Fruit fly (Drosophila melanogaster) whole organism, larva: Measurements from ENCODE around the gene pn.

ENCODE experiments used
- noc ChIP-seq: fragments of 200-800 bp; sonication (Bioruptor generic); optimal IDR thresholded peaks from 3 replicates; lab custom pipeline; 2019; ENCODE audit warnings: missing biosample characterization, mild to moderate bottlenecking, missing genetic modification characterization, moderate library complexity

pn gene

DNA sequence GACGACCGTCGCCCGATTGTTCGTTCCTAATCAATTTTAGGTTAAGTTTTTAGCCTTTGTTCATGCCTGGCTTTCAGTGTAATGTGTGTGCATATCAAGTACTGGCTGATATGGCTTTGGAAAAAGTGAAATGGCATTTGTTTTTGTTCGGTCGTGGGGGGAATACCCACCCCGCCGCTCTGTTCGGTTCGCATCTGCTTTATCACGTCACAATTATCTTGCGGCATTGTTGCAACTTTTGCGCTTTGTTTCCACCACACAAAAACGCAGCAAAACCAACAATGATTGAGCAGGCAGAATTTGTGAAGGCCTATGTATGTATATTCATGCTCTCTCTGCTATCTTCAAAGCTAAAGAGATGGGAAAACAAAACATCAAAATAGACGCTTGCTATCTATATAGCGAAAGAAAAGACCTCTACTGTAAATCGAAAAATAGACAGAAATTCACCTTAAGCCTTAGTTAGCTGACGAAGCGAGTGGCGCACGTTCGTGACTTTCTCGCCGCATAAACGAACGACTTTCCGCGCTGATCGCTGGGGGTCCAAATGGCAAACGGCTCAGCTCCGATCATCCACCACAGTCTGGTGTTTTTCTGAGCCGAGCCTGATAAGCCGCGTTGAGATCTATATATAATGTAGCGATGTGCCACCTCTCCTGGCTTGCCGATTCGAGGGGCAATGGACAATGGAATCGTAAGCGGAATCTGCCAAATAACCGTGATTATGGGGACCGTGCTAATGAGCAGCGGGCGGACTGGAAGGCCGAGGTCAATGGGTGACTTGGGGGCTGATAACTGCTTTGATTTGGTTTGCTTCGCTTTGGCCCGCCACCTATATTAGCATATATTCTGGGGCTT is 16.6 kb downstream of the pn start:
- no peak for TF ChIP-seq noc (tag; lab: Kevin White, UChicago)

- TF ChIP-seq noc (tag; lab: Kevin White, UChicago): no peak
Observed at dm6 chrX:2198272-2198571, 17.2 kb downstream of the pn start.

DNA sequence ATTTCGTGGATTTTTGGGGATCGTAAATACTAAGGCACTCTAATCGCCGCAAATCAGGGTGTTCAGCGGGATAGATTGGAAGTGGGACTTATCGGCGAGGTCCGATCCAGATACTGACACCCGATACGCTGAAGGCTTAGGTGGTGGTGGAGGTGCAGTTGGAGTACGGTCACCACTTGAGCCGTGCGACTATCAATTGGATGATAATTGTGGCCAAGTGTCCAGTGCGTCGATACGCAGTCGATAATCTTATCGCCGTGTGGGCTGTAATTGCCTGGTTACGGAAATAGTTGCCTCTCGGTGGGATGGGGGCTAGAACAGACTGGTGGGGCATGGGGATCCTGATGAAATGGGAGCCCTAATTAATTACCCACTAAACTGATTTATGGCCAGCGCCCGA is 18.3 kb downstream of the pn start:
- peak; percentile 33 for TF ChIP-seq noc (tag; lab: Kevin White, UChicago)

- TF ChIP-seq noc (tag; lab: Kevin White, UChicago): no peak
Observed at dm6 chrX:2203766-2204165, 22.8 kb downstream of the pn start, which contains the start of gene FarO. Gene FarO, minus strand, starts transcription at chrX:2203866.

- TF ChIP-seq noc (tag; lab: Kevin White, UChicago): no peak
Observed at dm6 chrX:2208641-2209241, 27.7 kb downstream of the pn start.

- TF ChIP-seq noc (tag; lab: Kevin White, UChicago): no peak
Observed at dm6 chrX:2212327-2212820, 31.4 kb downstream of the pn start.

DNA sequence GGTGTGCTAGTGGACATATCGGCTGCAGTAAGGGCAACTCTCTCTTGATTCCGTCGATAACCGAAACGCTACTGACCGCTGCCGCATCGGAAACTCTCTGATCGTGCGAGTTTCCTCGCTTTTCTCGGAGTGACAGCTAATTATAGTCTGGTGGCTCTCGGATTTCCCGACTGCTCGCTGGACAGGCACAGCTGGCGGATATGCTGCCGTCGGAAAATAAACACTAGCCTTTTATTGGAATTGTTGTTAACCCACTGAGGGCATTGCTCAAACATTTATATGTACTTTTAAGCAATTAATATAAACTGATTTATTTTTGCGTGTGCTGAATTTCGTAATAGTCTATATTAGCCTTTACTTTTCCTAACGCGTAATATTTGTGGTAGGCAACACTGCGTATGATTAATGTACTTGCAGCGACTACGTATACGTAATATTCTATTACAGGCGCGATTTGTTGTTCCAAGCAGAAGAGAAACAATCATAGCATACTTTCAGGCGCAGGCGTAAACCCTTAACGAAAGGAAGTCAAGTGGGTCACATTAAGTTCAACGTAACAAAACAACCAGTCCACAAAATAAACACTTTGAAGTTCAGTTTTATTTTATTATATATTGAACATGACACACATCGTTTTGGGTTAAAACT is 32.9 kb downstream of the pn start, which contains the start of gene SmydA-8:
SmydA-8 (minus strand) TSS at position 51 of the 648 bp plus-strand sequence.
- TF ChIP-seq noc (tag; lab: Kevin White, UChicago): no peak

- no peak for TF ChIP-seq noc (tag; lab: Kevin White, UChicago)
Observed at dm6 chrX:2218455-2218854, 37.4 kb downstream of the pn start.

dm6 chrX:2219246-2219645 is 38.2 kb downstream of the pn start:
- no peak for TF ChIP-seq noc (tag; lab: Kevin White, UChicago)

DNA sequence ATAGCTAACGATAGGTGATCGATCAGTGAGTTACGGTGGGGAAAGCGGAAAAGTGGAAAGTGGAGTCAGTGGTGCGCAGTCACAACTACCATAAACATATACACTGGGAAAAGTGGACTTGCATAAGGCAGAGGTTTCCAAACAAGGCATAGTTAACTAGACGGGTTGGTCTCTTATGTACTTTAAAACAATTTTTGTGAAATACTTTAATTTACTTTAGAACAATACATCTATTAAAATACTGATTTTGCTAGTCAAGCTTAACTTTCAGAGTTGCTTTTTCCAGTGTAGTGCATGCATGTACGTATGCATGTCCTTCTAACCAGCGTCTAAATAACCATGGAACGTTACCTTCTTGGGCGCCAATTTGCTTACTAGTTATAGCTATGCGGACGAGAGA is 38.9 kb downstream of the pn start:
- TF ChIP-seq noc (tag; lab: Kevin White, UChicago): no peak

DNA sequence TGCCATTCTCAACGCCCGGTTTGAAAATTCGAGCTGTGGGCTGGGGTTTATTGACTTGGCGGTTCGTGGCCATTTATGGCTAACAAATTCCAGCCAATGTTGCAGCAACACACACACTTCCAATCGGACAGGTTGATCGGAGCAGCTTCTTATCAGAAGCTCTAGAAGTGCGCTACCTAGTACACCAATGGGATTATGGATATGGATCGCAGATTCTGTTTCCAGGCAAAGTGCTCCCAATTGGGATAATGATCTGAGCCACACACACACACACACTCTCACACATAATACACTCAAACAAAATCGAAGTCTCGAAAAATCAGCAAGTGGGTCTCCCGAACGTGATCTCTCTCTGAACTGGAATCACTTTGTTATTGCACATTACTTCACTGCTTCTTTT is 40.6 kb downstream of the pn start:
- no peak for TF ChIP-seq noc (tag; lab: Kevin White, UChicago)

DNA sequence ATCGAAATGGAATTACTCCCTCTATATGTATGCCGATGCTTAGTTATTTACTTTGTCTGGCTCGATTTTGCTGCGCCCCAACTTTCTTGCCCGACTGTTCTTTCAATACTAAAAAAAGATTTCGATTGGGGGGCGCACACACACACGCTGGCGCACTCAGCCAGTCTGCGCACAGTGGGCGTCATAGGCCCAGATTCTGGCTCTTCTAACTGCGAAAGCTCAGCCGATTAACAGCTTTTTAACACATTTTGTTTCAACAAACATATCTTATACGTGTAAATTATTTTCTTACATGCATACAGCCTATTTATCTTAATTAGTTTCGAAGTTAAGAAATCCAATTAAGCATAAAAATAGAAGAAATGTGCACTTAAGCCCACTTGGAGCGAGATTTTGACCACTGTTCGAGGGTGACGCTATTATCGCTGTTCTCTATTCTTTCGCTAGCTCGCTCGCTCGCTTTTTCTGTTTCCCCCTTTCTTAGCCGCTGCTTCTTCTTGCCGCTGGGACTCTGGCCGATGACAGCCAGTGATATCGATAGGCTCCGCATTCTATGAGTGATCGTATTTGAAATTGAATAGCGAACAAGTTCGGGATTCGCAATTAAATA is 41.3 kb downstream of the pn start, which contains the start of gene Vinc:
Vinc (minus strand) TSS at position 387 of the 610 bp plus-strand sequence.
- peak; percentile 67 for TF ChIP-seq noc (tag; lab: Kevin White, UChicago)

dm6 chrX:2223454-2223853 is 42.4 kb downstream of the pn start, which contains the start of gene CG14052:
Gene CG14052, plus strand, starts transcription at chrX:2223754.
- no peak for TF ChIP-seq noc (tag; lab: Kevin White, UChicago)

DNA sequence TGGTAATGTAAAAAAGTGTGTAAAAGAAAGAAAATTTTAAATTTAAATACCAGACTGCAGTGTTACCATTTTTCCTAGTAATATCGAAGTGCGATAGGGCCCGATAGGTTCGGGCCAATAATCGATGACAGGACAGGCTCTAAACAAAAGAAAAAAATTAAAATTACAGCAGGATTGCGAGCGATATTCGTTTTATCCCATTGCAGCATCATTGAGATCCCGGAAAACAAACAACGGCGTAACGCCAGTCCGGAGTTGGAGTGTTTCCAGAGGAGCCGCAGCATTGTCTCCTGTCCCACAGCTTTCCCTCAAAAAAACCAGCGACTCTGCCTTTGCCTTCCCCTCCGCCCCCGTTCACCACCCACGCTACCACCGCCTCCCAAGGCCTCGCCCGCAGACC is 44.1 kb downstream of the pn start, which contains the start of gene pcx:
pcx (plus strand) TSS at position 159 of the 400 bp plus-strand sequence.
- TF ChIP-seq noc (tag; lab: Kevin White, UChicago): no peak
